Worm (Caenorhabditis elegans) whole organism, mixed stage, embryonic: Measurements from ENCODE around the gene F36H5.9.
"Not testable (repeated sequence)": the region's sequence is repeated elsewhere in the genome, so short reads cannot be mapped to it uniquely, and the experiment has no call there.

Experiments
- M03D4.4 ChIP-seq: sonication (generic microtip); optimal IDR thresholded peaks from 2 replicates; lab custom pipeline; 2017; ENCODE audit warnings: mild to moderate bottlenecking, missing genetic modification characterization, missing compliant biosample characterization
- bed-3 ChIP-seq: fragments of 200-800 bp; sonication (Bioruptor generic); optimal IDR thresholded peaks from 3 replicates; lab custom pipeline; 2018; ENCODE audit warnings: mild to moderate bottlenecking, missing genetic modification characterization, moderate library complexity, missing compliant biosample characterization
- blmp-1 ChIP-seq: fragments of 150-350 bp; optimal IDR thresholded peaks from 2 replicates; lab custom pipeline; 2014; ENCODE audit warnings: missing biosample characterization, missing genetic modification characterization
- ceh-39 ChIP-seq: fragments of 150-350 bp; optimal IDR thresholded peaks from 2 replicates; lab custom pipeline; 2014; ENCODE audit warnings: missing biosample characterization, missing genetic modification characterization
- ceh-43 ChIP-seq: fragments of 200-800 bp; sonication (Bioruptor generic); optimal IDR thresholded peaks from 2 replicates; lab custom pipeline; 2018; ENCODE audit warnings: mild to moderate bottlenecking, missing genetic modification characterization, moderate library complexity, missing compliant biosample characterization
- ceh-83 ChIP-seq: fragments of 200-800 bp; sonication (Bioruptor generic); optimal IDR thresholded peaks from 2 replicates; lab custom pipeline; 2018; ENCODE audit warnings: mild to moderate bottlenecking, missing genetic modification characterization, missing compliant biosample characterization
- ces-1 ChIP-seq: fragments of 150-350 bp; optimal IDR thresholded peaks from 2 replicates; lab custom pipeline; 2014; ENCODE audit warnings: missing biosample characterization, missing genetic modification reagents, missing genetic modification characterization
- cnd-1 ChIP-seq: fragments of 200-800 bp; sonication (Bioruptor generic); optimal IDR thresholded peaks from 2 replicates; lab custom pipeline; 2018; ENCODE audit warnings: mild to moderate bottlenecking, missing genetic modification characterization, missing compliant biosample characterization
- drap-1 ChIP-seq: fragments of 200-800 bp; sonication (Bioruptor generic); optimal IDR thresholded peaks from 3 replicates; lab custom pipeline; 2018; ENCODE audit warnings: mild to moderate bottlenecking, missing genetic modification characterization, missing compliant biosample characterization
- elt-1 ChIP-seq: sonication (generic microtip); optimal IDR thresholded peaks from 2 replicates; lab custom pipeline; 2017; ENCODE audit warnings: missing genetic modification characterization, mild to moderate bottlenecking, missing compliant biosample characterization, antibody characterized with exemption, moderate library complexity, borderline replicate concordance; ENCODE audit not compliant: insufficient read depth
- elt-3 ChIP-seq: fragments of 150-350 bp; optimal IDR thresholded peaks from 2 replicates; lab custom pipeline; 2014; ENCODE audit warnings: missing biosample characterization, missing genetic modification characterization
- ham-2 ChIP-seq: fragments of 200-800 bp; sonication (Bioruptor generic); optimal IDR thresholded peaks from 2 replicates; lab custom pipeline; 2018; ENCODE audit warnings: mild to moderate bottlenecking, missing genetic modification characterization, missing compliant biosample characterization
- hlh-1 ChIP-seq: fragments of 150-350 bp; optimal IDR thresholded peaks from 2 replicates; lab custom pipeline; 2014; ENCODE audit warnings: missing biosample characterization, missing genetic modification reagents, missing genetic modification characterization
- lin-13 ChIP-seq: fragments of 150-350 bp; optimal IDR thresholded peaks from 2 replicates; lab custom pipeline; 2014; ENCODE audit warnings: missing biosample characterization, missing genetic modification characterization
- lin-32 ChIP-seq: fragments of 200-800 bp; sonication (Bioruptor generic); optimal IDR thresholded peaks from 2 replicates; lab custom pipeline; 2018; ENCODE audit warnings: mild to moderate bottlenecking, missing genetic modification characterization, missing compliant biosample characterization
- mab-5 ChIP-seq: fragments of 150-350 bp; optimal IDR thresholded peaks from 2 replicates; lab custom pipeline; 2014; ENCODE audit warnings: missing biosample characterization, missing genetic modification characterization
- mep-1 ChIP-seq: fragments of 150-350 bp; optimal IDR thresholded peaks from 2 replicates; lab custom pipeline; 2017; ENCODE audit warnings: missing biosample characterization, missing genetic modification reagents, missing genetic modification characterization, inconsistent platforms
- nhr-12 ChIP-seq: fragments of 150-350 bp; optimal IDR thresholded peaks from 2 replicates; lab custom pipeline; 2014; ENCODE audit warnings: missing biosample characterization, missing genetic modification characterization
- nhr-2 ChIP-seq: fragments of 150-350 bp; optimal IDR thresholded peaks from 2 replicates; lab custom pipeline; 2014; ENCODE audit warnings: missing biosample characterization, missing genetic modification characterization
- nhr-237 ChIP-seq: fragments of 150-350 bp; optimal IDR thresholded peaks from 2 replicates; lab custom pipeline; 2014; ENCODE audit warnings: missing biosample characterization, missing genetic modification characterization
- nhr-76 ChIP-seq: sonication (generic microtip); optimal IDR thresholded peaks from 2 replicates; lab custom pipeline; 2017; ENCODE audit warnings: missing biosample characterization, missing genetic modification characterization
- pha-4 ChIP-seq: fragments of 150-350 bp; optimal IDR thresholded peaks from 2 replicates; lab custom pipeline; 2018; ENCODE audit warnings: missing biosample characterization, missing genetic modification reagents, missing genetic modification characterization
- snpc-4 ChIP-seq: fragments of 150-350 bp; optimal IDR thresholded peaks from 2 replicates; lab custom pipeline; 2014; ENCODE audit warnings: missing biosample characterization, missing genetic modification characterization
- sptf-1 ChIP-seq: sonication (generic microtip); optimal IDR thresholded peaks from 2 replicates; lab custom pipeline; 2017; ENCODE audit warnings: mild to moderate bottlenecking, missing genetic modification characterization, moderate library complexity, missing compliant biosample characterization
- tbx-8 ChIP-seq: fragments of 200-800 bp; sonication (Bioruptor generic); optimal IDR thresholded peaks from 2 replicates; lab custom pipeline; 2018; ENCODE audit warnings: mild to moderate bottlenecking, missing genetic modification characterization, moderate library complexity, missing compliant biosample characterization
- unc-120 ChIP-seq: sonication (generic microtip); optimal IDR thresholded peaks from 2 replicates; lab custom pipeline; 2017; ENCODE audit warnings: missing genetic modification characterization, missing compliant biosample characterization; ENCODE audit not compliant: poor library complexity, severe bottlenecking
- unc-39 ChIP-seq: fragments of 150-350 bp; optimal IDR thresholded peaks from 2 replicates; lab custom pipeline; 2014; ENCODE audit warnings: missing biosample characterization, missing genetic modification characterization
- unc-62 ChIP-seq: fragments of 150-350 bp; optimal IDR thresholded peaks from 2 replicates; lab custom pipeline; 2014; ENCODE audit warnings: missing biosample characterization, missing genetic modification reagents, missing genetic modification characterization
- zip-8 ChIP-seq: fragments of 150-350 bp; optimal IDR thresholded peaks from 2 replicates; lab custom pipeline; 2014; ENCODE audit warnings: missing biosample characterization, missing genetic modification characterization
- ztf-11 ChIP-seq: fragments of 150-350 bp; optimal IDR thresholded peaks from 2 replicates; lab custom pipeline; 2014; ENCODE audit warnings: missing biosample characterization, missing genetic modification characterization

F36H5.9 gene

DNA sequence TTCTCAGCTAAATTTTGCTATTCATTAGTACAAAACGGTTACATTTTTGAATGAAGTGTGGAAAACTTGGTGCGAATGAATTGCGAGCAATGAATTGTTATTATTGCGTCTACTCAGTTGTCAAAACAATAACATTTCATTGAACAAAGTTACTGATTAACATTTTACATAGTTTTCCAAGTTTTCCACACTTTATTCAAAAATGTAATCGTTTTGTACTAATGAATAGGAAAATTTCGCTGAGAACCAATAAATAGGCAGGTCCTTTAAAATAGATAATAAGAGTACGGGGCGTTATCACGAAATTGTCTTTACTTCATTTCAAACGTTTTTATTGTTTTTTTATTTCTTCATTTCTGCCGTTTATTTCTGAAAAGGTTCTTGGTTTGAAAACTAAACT, 29.6 kb upstream of the F36H5.9 start, which contains the start of gene math-4:
TSS of gene math-4 (minus strand) at position 101 of the 400 bp plus-strand sequence.
- no peak for TF ChIP-seq unc-39
- TF ChIP-seq pha-4 (tag; lab: Kevin White, UChicago): no peak
- TF ChIP-seq ham-2 (GFP tag; lab: Kevin White, UChicago): no peak
- no peak for TF ChIP-seq ceh-83 (GFP tag; lab: Kevin White, UChicago)
- TF ChIP-seq, all 35 proteins: peak for 0

DNA sequence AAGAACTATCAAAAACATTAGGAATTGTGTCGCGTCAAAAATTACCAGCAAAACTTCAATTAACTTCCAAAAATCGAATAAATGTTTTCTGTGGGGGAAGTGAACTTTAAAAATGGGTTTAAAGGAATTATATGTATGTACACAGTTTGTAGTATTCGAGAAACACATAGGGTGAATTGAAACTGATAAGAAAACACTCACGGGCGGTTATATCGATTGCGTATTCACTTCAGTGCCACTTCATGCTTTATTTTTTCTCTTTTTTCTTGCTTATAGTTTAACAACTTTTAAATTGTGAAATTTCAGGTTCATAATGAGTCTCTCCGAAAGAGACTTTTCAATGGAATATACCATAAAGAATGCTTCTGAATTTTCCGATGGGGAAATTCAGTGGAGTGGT, 22.3 kb upstream of the F36H5.9 start, which contains the start of gene F36H5.14:
TSS of gene F36H5.14 (plus strand) at position 301 of the 400 bp plus-strand sequence.
- TF ChIP-seq nhr-237; ham-2 (GFP tag; lab: Kevin White, UChicago); mep-1 (tag; lab: Kevin White, UChicago): not testable (repeated sequence)

DNA sequence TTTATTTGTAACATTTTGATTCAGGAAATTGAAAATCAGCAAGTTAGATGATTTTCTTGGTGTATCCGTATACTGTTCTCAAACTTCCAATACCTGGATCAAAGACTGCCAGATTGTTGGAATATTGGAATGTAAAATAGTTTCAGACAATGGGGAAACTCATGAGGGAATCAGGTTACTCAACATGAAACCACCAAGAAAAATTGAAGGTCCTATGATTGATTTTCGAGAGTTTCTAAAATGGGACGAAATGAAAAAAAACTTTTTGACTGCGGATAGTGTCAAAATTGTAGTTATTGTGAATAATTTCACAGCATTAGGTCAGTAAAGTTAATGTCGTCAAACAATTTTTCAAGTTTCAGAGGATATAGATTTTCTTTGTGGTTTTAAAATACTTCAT, 18.9 kb upstream of the F36H5.9 start, which contains the start of gene math-3:
TSS of gene math-3 (plus strand) at position 301 of the 400 bp plus-strand sequence.
- TF ChIP-seq ces-1 (GFP tag; lab: Kevin White, UChicago) (no peak), mep-1 (tag; lab: Kevin White, UChicago) (no peak), M03D4.4 (no peak), unc-62 (GFP tag; lab: Kevin White, UChicago) (no peak), ztf-11 (tag; lab: Kevin White, UChicago) (no peak), ceh-43 (no peak), nhr-76 (tag; lab: Kevin White, UChicago) (no peak), ceh-83 (GFP tag; lab: Kevin White, UChicago) (no peak), blmp-1 (tag; lab: Kevin White, UChicago) (no peak), hlh-1 (tag; lab: Kevin White, UChicago) (no peak), ham-2 (GFP tag; lab: Kevin White, UChicago) (no peak), nhr-12 (tag; lab: Kevin White, UChicago) (no peak)

DNA sequence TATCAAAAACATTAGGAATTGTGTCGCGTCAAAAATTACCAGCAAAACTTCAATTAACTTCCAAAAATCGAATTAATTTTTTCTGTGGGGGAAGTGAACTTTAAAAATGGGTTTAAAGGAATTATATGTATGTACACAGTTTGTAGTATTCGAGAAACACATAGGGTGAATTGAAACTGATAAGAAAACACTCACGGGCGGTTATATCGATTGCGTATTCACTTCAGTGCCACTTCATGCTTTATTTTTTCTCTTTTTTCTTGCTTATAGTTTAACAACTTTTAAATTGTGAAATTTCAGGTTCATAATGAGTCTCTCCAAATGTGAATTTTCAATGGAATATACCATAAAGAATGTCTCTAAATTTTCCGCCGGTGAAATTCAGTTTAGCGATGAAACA, 18.5 kb upstream of the F36H5.9 start, which contains the start of gene math-26:
TSS of gene math-26 (plus strand) at position 301 of the 400 bp plus-strand sequence.
- TF ChIP-seq drap-1 (GFP tag; lab: Kevin White, UChicago); lin-32 (GFP tag; lab: Kevin White, UChicago); sptf-1: not testable (repeated sequence)

DNA sequence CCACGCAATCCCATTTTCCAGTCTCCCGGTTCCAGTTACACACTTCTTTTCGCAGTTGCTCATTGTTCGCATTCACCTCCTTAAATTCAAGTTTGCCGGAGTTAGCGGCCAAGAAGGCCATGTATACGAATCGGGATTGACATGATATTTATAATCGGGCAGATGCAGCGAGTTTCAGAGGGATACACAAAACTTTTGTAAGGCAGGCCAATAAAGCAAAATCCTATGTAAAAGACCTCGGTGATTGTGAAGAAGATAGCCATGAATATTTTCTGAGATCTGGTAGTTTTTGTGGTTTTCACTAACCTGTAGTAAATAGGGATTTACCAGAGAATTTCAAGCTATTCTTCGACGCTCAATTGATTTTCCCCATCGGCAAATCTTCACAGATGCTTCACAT, 13.8 kb upstream of the F36H5.9 start:
- TF ChIP-seq nhr-12 (tag; lab: Kevin White, UChicago) (no peak), cnd-1 (no peak), ceh-83 (GFP tag; lab: Kevin White, UChicago) (no peak), tbx-8 (GFP tag; lab: Kevin White, UChicago) (no peak), elt-1 (tag; lab: Kevin White, UChicago) (no peak), bed-3 (GFP tag; lab: Kevin White, UChicago) (no peak), ceh-43 (no peak), nhr-2 (no peak), drap-1 (GFP tag; lab: Kevin White, UChicago) (no peak), zip-8 (no peak), ceh-39 (tag; lab: Kevin White, UChicago) (no peak), mep-1 (tag; lab: Kevin White, UChicago) (no peak), unc-120 (tag; lab: Kevin White, UChicago) (no peak), nhr-237 (no peak), lin-13 (tag; lab: Kevin White, UChicago) (no peak), pha-4 (tag; lab: Kevin White, UChicago) (no peak), ham-2 (GFP tag; lab: Kevin White, UChicago) (no peak), blmp-1 (tag; lab: Kevin White, UChicago) (no peak)

DNA sequence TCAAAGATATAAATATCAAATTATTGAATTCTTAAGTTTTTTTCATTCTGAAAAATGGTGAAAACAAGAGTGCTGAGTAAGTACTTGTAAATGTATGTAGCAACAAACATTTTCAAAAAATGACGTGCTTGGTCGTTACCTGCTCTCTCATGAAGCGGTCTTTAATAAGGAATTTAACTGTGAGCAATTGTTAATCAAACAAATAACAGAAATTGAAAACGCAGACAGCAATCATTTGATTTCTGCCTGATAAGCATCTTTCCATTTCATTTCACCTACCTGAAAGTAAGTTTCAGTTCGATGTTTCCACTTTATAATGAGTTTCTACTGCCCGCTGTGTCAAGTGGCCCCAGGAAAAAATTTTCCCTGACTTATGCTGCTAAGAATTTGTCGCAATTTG, 10.2 kb upstream of the F36H5.9 start, which contains the start of gene math-28:
TSS of gene math-28 (plus strand) at position 301 of the 400 bp plus-strand sequence.
- TF ChIP-seq lin-13 (tag; lab: Kevin White, UChicago): no peak

DNA sequence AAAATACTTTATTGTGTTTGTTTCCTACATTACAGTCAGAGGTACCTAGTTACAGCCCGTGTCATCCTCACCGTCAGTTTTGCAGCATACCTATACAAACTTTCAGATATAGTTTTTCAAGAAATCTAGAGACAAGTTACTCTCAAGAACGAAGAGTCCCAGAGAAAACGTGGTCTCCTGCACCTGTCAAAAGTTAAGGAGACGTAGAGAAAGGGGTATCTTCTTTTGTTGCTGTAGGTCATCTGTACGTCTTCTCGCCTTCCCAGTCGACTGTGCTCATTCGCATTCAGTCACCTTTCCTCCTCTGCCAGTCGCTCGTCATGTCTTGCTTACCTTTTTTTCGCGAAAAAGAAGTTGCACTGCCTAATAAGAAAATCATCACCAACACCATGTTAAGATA, 8.7 kb upstream of the F36H5.9 start, which contains the start of gene F36H5.4:
TSS of gene F36H5.4 (plus strand) at position 301 of the 400 bp plus-strand sequence.
- TF ChIP-seq hlh-1 (tag; lab: Kevin White, UChicago) (no peak), ham-2 (GFP tag; lab: Kevin White, UChicago) (no peak), snpc-4 (tag; lab: Kevin White, UChicago) (no peak), elt-3 (no peak), bed-3 (GFP tag; lab: Kevin White, UChicago) (no peak), blmp-1 (tag; lab: Kevin White, UChicago) (no peak), lin-13 (tag; lab: Kevin White, UChicago) (no peak), mab-5 (tag; lab: Kevin White, UChicago) (no peak), nhr-2 (no peak), ces-1 (GFP tag; lab: Kevin White, UChicago) (no peak), elt-1 (tag; lab: Kevin White, UChicago) (no peak), nhr-12 (tag; lab: Kevin White, UChicago) (no peak)
